Worm (Caenorhabditis elegans) whole organism, L2 larva: ENCODE data around the gene asp-9.

Source experiments
- F13H6.1 ChIP-seq: sonication (generic microtip); optimal IDR thresholded peaks from 2 replicates; lab custom pipeline; 2016; ENCODE audit warnings: missing genetic modification characterization, missing compliant biosample characterization
- R02D3.7 ChIP-seq: fragments of 150-350 bp; optimal IDR thresholded peaks from 2 replicates; lab custom pipeline; 2014; ENCODE audit warnings: missing biosample characterization, missing genetic modification characterization
- ama-1 ChIP-seq: fragments of 150-350 bp; optimal IDR thresholded peaks from 2 replicates; lab custom pipeline; 2018; ENCODE audit warnings: inconsistent platforms
- ceh-82 ChIP-seq: fragments of 150-350 bp; optimal IDR thresholded peaks from 2 replicates; lab custom pipeline; 2014; ENCODE audit warnings: missing biosample characterization, missing genetic modification characterization
- elt-3 ChIP-seq: sonication (generic microtip); optimal IDR thresholded peaks from 2 replicates; lab custom pipeline; 2017; ENCODE audit warnings: missing biosample characterization, missing genetic modification characterization
- lin-13 ChIP-seq: fragments of 150-350 bp; optimal IDR thresholded peaks from 2 replicates; lab custom pipeline; 2014; ENCODE audit warnings: missing biosample characterization, missing genetic modification reagents, missing genetic modification characterization
- lsy-2 ChIP-seq, 2 experiments: fragments of 150-350 bp in 1 of 2; sonication (generic microtip) in 1 of 2; optimal IDR thresholded peaks; 2 replicates each; lab custom pipeline; 2014 to 2017; ENCODE audit warnings: missing biosample characterization in 2 of 2, missing genetic modification characterization in 2 of 2
- nhr-129 ChIP-seq: fragments of 150-350 bp; optimal IDR thresholded peaks from 2 replicates; lab custom pipeline; 2014; ENCODE audit warnings: missing biosample characterization, missing genetic modification characterization
- nhr-25 ChIP-seq: fragments of 150-350 bp; sonication (generic microtip); optimal IDR thresholded peaks from 3 replicates; lab custom pipeline; 2014; ENCODE audit warnings: missing biosample characterization, missing genetic modification characterization
- sma-9 ChIP-seq, 2 experiments: fragments of 150-350 bp in 1 of 2; sonication (generic microtip) in 1 of 2; optimal IDR thresholded peaks; 2 replicates each; lab custom pipeline; 2014 to 2016; ENCODE audit warnings: missing genetic modification characterization in 2 of 2, mild to moderate bottlenecking in 1 of 2, missing biosample characterization in 1 of 2, missing compliant biosample characterization in 1 of 2, missing genetic modification reagents in 1 of 2, moderate library complexity in 1 of 2
- unc-39 ChIP-seq: fragments of 150-350 bp; optimal IDR thresholded peaks from 2 replicates; lab custom pipeline; 2014; ENCODE audit warnings: missing biosample characterization, missing genetic modification characterization
- zag-1 ChIP-seq: fragments of 150-350 bp; optimal IDR thresholded peaks from 2 replicates; lab custom pipeline; 2014; ENCODE audit warnings: missing biosample characterization, missing genetic modification characterization
- ztf-11 ChIP-seq: sonication (generic microtip); optimal IDR thresholded peaks from 2 replicates; lab custom pipeline; 2017; ENCODE audit warnings: missing biosample characterization, missing genetic modification characterization

DNA sequence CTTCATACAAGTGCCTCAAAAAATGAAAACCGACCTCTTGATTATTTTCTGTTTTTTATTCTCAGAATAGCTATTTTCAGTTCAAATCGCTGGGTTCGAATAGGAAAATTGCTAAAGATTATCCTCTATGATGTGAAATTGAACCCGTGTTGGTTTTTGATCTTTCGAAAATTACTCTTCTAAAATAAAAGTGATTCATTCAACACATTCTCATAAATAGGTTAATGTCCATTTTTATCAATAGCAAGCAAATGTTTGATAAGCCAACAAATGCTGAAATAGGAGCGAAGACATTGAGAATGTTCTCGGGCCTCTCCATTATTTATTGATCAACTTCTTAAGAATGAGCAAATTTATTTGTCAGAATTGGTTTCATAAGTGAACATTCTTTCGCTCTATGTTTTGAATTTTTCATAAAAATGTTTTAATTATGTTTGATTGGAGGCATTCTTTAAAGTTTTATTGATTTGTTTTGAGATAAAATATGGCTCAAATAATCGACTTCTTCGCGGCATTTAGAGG is 47.1 kb downstream of the asp-9 start, which contains the start of gene F58F9.3:
- TF ChIP-seq ceh-82 (no peak), R02D3.7 (no peak), ztf-11 (tag; lab: Kevin White, UChicago) (no peak), unc-39 (tag; lab: Kevin White, UChicago) (no peak), F13H6.1 (tag; lab: Kevin White, UChicago) (no peak), sma-9 (GFP tag; optimal IDR thresholded peaks at IDR 0.05; lab: Kevin White, UChicago) (no peak), sma-9 (tag; optimal IDR thresholded peaks at IDR 0.05; lab: Kevin White, UChicago) (no peak), elt-3 (tag; lab: Kevin White, UChicago) (no peak), nhr-25 (tag; lab: Kevin White, UChicago) (no peak), ama-1 (lab: Kevin White, UChicago) (no peak), zag-1 (tag; lab: Kevin White, UChicago) (no peak), lin-13 (GFP tag; lab: Kevin White, UChicago) (no peak), nhr-129 (tag; lab: Kevin White, UChicago) (no peak), lsy-2 (tag; optimal IDR thresholded peaks at IDR 0.05; lab: Kevin White, UChicago) (no peak)
